Worm (Caenorhabditis elegans) whole organism, L1 larva: ENCODE data around the gene T22B7.4.
A peak's percentile ranks its signal among the peaks of the same experiment; 100 is the strongest.

Experiments used
- aha-1 ChIP-seq: fragments of 150-350 bp; optimal IDR thresholded peaks from 2 replicates; lab custom pipeline; 2014; ENCODE audit warnings: missing biosample characterization, missing genetic modification characterization
- alr-1 ChIP-seq: fragments of 200-800 bp; sonication (Bioruptor generic); optimal IDR thresholded peaks from 2 replicates; lab custom pipeline; 2018; ENCODE audit warnings: borderline replicate concordance, mild to moderate bottlenecking, missing genetic modification characterization, missing compliant biosample characterization
- ama-1 ChIP-seq: fragments of 150-350 bp; optimal IDR thresholded peaks from 2 replicates; lab custom pipeline; 2014
- blmp-1 ChIP-seq: fragments of 150-350 bp; optimal IDR thresholded peaks from 2 replicates; lab custom pipeline; 2014; ENCODE audit warnings: missing biosample characterization, missing genetic modification characterization
- ces-1 ChIP-seq: fragments of 150-350 bp; optimal IDR thresholded peaks from 2 replicates; lab custom pipeline; 2014; ENCODE audit warnings: missing biosample characterization, missing genetic modification reagents, missing genetic modification characterization
- dpl-1 ChIP-seq, 3 experiments: fragments of 150-350 bp in 2 of 3; sonication (generic microtip) in 1 of 3; optimal IDR thresholded peaks; 2 replicates each; lab custom pipeline; 2014 to 2017; ENCODE audit warnings: missing biosample characterization in 3 of 3, missing genetic modification characterization in 3 of 3, missing genetic modification reagents in 3 of 3
- dsc-1 ChIP-seq: sonication (generic microtip); optimal IDR thresholded peaks from 2 replicates; lab custom pipeline; 2016; ENCODE audit warnings: mild to moderate bottlenecking, missing genetic modification characterization, missing compliant biosample characterization
- efl-1 ChIP-seq, 4 experiments: fragments of 150-350 bp; optimal IDR thresholded peaks in 3 of 4; peaks in 1 of 4; 1 replicate in 1 of 4; 2 replicates in 3 of 4; lab custom pipeline; 2014; ENCODE audit warnings: missing biosample characterization in 2 of 4, missing genetic modification characterization in 2 of 4, missing genetic modification reagents in 2 of 4
- egl-13 ChIP-seq: sonication (generic microtip); optimal IDR thresholded peaks from 2 replicates; lab custom pipeline; 2016; ENCODE audit warnings: missing genotype, missing genetic modification reagents, missing genetic modification characterization, missing compliant biosample characterization
- egl-27 ChIP-seq, 2 experiments: fragments of 150-350 bp in 1 of 2; sonication (generic microtip); optimal IDR thresholded peaks; 3 replicates each; lab custom pipeline; 2017 to 2018; ENCODE audit warnings: missing biosample characterization in 2 of 2, missing genetic modification characterization in 2 of 2, missing genetic modification reagents in 2 of 2
- elt-3 ChIP-seq, 6 experiments: fragments of 150-350 bp in 1 of 6; sonication (generic microtip); optimal IDR thresholded peaks; 2 replicates each; lab custom pipeline; 2017 to 2018; ENCODE audit warnings: missing biosample characterization in 6 of 6, missing genetic modification characterization in 6 of 6, inconsistent platforms in 1 of 6
- fkh-8 ChIP-seq: sonication (generic microtip); optimal IDR thresholded peaks from 2 replicates; lab custom pipeline; 2016; ENCODE audit warnings: mild to moderate bottlenecking, missing genetic modification characterization, missing compliant biosample characterization
- grh-1 ChIP-seq: fragments of 200-800 bp; sonication (Bioruptor generic); IDR thresholded peaks from 2 replicates; pipeline ENCODE4 v1.3.6; 2022; ENCODE audit warnings: missing genetic modification reagents, missing genetic modification characterization, missing compliant biosample characterization
- hlh-17 ChIP-seq: fragments of 200-800 bp; sonication (Bioruptor generic); optimal IDR thresholded peaks from 2 replicates; lab custom pipeline; 2018; ENCODE audit warnings: missing genetic modification characterization, mild to moderate bottlenecking, missing compliant biosample characterization, moderate library complexity, borderline replicate concordance
- hpl-2 ChIP-seq: fragments of 150-350 bp; optimal IDR thresholded peaks from 2 replicates; lab custom pipeline; 2014; ENCODE audit warnings: missing biosample characterization, missing genetic modification reagents, missing genetic modification characterization
- lin-14 ChIP-seq: fragments of 200-800 bp; sonication (Bioruptor generic); optimal IDR thresholded peaks from 2 replicates; lab custom pipeline; 2018; ENCODE audit warnings: mild to moderate bottlenecking, missing genetic modification characterization, moderate library complexity, missing compliant biosample characterization
- lin-15B ChIP-seq: fragments of 150-350 bp; sonication (generic microtip); optimal IDR thresholded peaks from 3 replicates; lab custom pipeline; 2014; ENCODE audit warnings: missing biosample characterization, missing genetic modification characterization
- lin-35 ChIP-seq, 2 experiments: fragments of 150-350 bp; optimal IDR thresholded peaks; 2 replicates each; lab custom pipeline; 2014; ENCODE audit warnings: missing biosample characterization in 2 of 2, missing genetic modification characterization in 2 of 2, missing genetic modification reagents in 2 of 2
- lir-3 ChIP-seq: sonication (generic microtip); optimal IDR thresholded peaks from 2 replicates; lab custom pipeline; 2016; ENCODE audit warnings: mild to moderate bottlenecking, missing genetic modification characterization, moderate library complexity, missing compliant biosample characterization; ENCODE audit not compliant: poor library complexity
- lsy-2 ChIP-seq, 2 experiments: fragments of 150-350 bp; optimal IDR thresholded peaks; 2 replicates each; lab custom pipeline; 2014; ENCODE audit warnings: missing biosample characterization in 2 of 2, missing genetic modification characterization in 2 of 2
- mdl-1 ChIP-seq, 2 experiments: fragments of 150-350 bp; optimal IDR thresholded peaks; 2 replicates each; lab custom pipeline; 2014 to 2017; ENCODE audit warnings: missing biosample characterization in 2 of 2, missing genetic modification characterization in 2 of 2, inconsistent platforms in 1 of 2
- mef-2 ChIP-seq: fragments of 150-350 bp; optimal IDR thresholded peaks from 2 replicates; lab custom pipeline; 2014; ENCODE audit warnings: missing biosample characterization, missing genetic modification characterization
- nhr-12 ChIP-seq: sonication (generic microtip); optimal IDR thresholded peaks from 2 replicates; lab custom pipeline; 2017; ENCODE audit warnings: missing biosample characterization, missing genetic modification characterization
- nhr-19 ChIP-seq: fragments of 200-800 bp; sonication (Bioruptor generic); conservative IDR thresholded peaks from 2 replicates; pipeline ENCODE4 v1.3.6; 2022; ENCODE audit warnings: missing genetic modification characterization, missing compliant biosample characterization
- nhr-20 ChIP-seq: sonication (generic microtip); optimal IDR thresholded peaks from 2 replicates; lab custom pipeline; 2016; ENCODE audit warnings: mild to moderate bottlenecking, missing genetic modification characterization, missing compliant biosample characterization
- nhr-71 ChIP-seq: sonication (generic microtip); optimal IDR thresholded peaks from 2 replicates; lab custom pipeline; 2016; ENCODE audit warnings: mild to moderate bottlenecking, missing genetic modification characterization, moderate library complexity, missing compliant biosample characterization
- nhr-85 ChIP-seq: sonication (generic microtip); peaks from one replicate; lab custom pipeline; 2016; ENCODE audit warnings: missing genetic modification characterization, inconsistent platforms, missing compliant biosample characterization
- rnt-1 ChIP-seq: sonication (generic microtip); optimal IDR thresholded peaks from 2 replicates; lab custom pipeline; 2016; ENCODE audit warnings: mild to moderate bottlenecking, missing genetic modification characterization, moderate library complexity, missing compliant biosample characterization
- skn-1 ChIP-seq: fragments of 150-350 bp; optimal IDR thresholded peaks from 2 replicates; lab custom pipeline; 2014; ENCODE audit warnings: missing biosample characterization, missing genetic modification characterization
- snpc-4 ChIP-seq: fragments of 150-350 bp; optimal IDR thresholded peaks from 2 replicates; lab custom pipeline; 2014; ENCODE audit warnings: missing biosample characterization, missing genetic modification characterization
- snu-23 ChIP-seq: sonication (generic microtip); optimal IDR thresholded peaks from 2 replicates; lab custom pipeline; 2016; ENCODE audit warnings: missing genetic modification characterization, missing compliant biosample characterization
- sup-37 ChIP-seq: fragments of 200-800 bp; sonication (Bioruptor generic); optimal IDR thresholded peaks from 2 replicates; lab custom pipeline; 2018; ENCODE audit warnings: mild to moderate bottlenecking, missing genetic modification characterization, missing compliant biosample characterization
- unc-130 ChIP-seq: fragments of 150-350 bp; optimal IDR thresholded peaks from 2 replicates; lab custom pipeline; 2017; ENCODE audit warnings: missing biosample characterization, missing genetic modification characterization, inconsistent platforms
- vab-15 ChIP-seq: sonication (generic microtip); optimal IDR thresholded peaks from 2 replicates; lab custom pipeline; 2017; ENCODE audit warnings: missing genotype, mild to moderate bottlenecking, missing genetic modification characterization, missing compliant biosample characterization
- xbp-1 ChIP-seq: sonication (generic microtip); optimal IDR thresholded peaks from 2 replicates; lab custom pipeline; 2016; ENCODE audit warnings: missing genetic modification characterization, missing compliant biosample characterization
- zip-4 ChIP-seq: fragments of 200-800 bp; sonication (Bioruptor generic); optimal IDR thresholded peaks from 2 replicates; lab custom pipeline; 2018; ENCODE audit warnings: mild to moderate bottlenecking, missing genetic modification characterization, moderate library complexity, missing compliant biosample characterization

T22B7.4 gene

DNA sequence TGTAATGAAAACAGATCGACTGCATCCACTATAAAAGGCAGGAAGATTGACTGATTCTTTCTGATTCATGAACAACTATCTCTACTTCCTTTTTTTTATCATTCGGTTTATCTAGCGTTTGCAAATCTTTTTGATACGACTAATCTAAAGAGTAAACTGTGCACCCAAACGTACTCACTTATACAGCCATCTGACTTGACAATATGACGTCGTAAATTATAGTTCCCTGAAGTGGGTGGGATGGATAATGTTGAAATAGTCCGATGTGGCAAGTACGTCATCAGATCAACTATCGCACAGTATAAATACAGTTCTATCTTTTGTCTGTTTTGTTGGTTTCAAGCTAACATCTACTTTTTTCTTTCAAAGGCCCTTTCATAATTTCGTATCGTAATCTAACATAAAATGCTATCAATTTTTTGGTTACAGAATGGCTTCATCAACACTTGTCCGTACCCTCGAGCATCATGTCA, 5.8 kb upstream of the T22B7.4 start, which contains the start of gene T22B7.3:
T22B7.3 (plus strand) TSS at position 423 of the 473 bp plus-strand sequence.
- TF ChIP-seq nhr-85 (peak; percentile 68), elt-3 (tag; optimal IDR thresholded peaks at IDR 0.05; lab: Kevin White, UChicago) (peak in 1 of 6 experiments; percentile 75), unc-130 (no peak)

DNA sequence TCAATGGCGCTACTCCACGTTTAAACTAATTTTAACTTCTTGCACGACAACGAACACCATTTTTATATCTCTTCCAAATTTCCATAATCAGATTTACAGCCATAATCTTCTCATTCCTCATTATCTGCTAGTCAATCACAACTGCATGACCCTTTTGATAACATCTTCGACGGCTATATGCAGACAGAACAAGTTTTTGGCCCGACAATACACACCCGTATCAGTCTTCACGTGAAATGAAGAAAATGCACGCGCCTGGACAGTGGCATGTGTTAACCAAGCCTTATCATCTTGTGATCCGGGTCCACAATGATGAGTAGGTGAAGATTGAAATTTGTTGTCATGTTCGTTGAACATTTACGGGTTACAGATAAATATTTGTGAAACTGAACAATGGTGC, 4.4 kb upstream of the T22B7.4 start:
- peak; percentile 52 for TF ChIP-seq lin-14 (GFP tag; lab: Kevin White, UChicago)
- TF ChIP-seq snu-23 (GFP tag; lab: Kevin White, UChicago): peak; percentile 44
- TF ChIP-seq lsy-2 (tag; optimal IDR thresholded peaks at IDR 0.05; lab: Kevin White, UChicago): no peak
- no peak for TF ChIP-seq hpl-2 (GFP tag; lab: Kevin White, UChicago)
- peak; percentile 50 for TF ChIP-seq nhr-71 (tag; lab: Kevin White, UChicago)
- peak; percentile 49; the same call in 1 of the 2 replicates for TF ChIP-seq grh-1 (GFP tag; lab: Robert Waterston, UW)
- no peak for TF ChIP-seq snpc-4 (tag; lab: Kevin White, UChicago)
- peak in 1 of 2 experiments; percentile 84 for TF ChIP-seq mdl-1 (tag; optimal IDR thresholded peaks at IDR 0.05; lab: Kevin White, UChicago)
- no peak for TF ChIP-seq egl-27 (tag; optimal IDR thresholded peaks at IDR 0.05; lab: Kevin White, UChicago)
- no peak for TF ChIP-seq dsc-1 (tag; lab: Kevin White, UChicago)
- TF ChIP-seq dpl-1 (GFP tag; optimal IDR thresholded peaks at IDR 0.05; lab: Kevin White, UChicago): no peak
- peak; percentile 57 for TF ChIP-seq blmp-1 (tag; lab: Kevin White, UChicago)
- TF ChIP-seq lir-3 (tag; lab: Kevin White, UChicago): no peak
- peak in 1 of 2 experiments; percentile 50 for TF ChIP-seq lin-35 (GFP tag; optimal IDR thresholded peaks at IDR 0.05; lab: Kevin White, UChicago)
- TF ChIP-seq nhr-85: peak; percentile 79
- no peak; the same call in 1 of the 2 replicates for TF ChIP-seq nhr-19 (GFP tag; lab: Robert Waterston, UW)
- TF ChIP-seq rnt-1 (tag; lab: Kevin White, UChicago): no peak
- peak; percentile 54 for TF ChIP-seq nhr-20 (tag; lab: Kevin White, UChicago)
- TF ChIP-seq elt-3 (tag; optimal IDR thresholded peaks at IDR 0.05; lab: Kevin White, UChicago): peak in 3 of 6 experiments; percentile 5 to 73 (median 35)

- TF ChIP-seq efl-1 (optimal IDR thresholded peaks at IDR 0.05; lab: Kevin White, UChicago): no peak
- TF ChIP-seq efl-1 (GFP tag; optimal IDR thresholded peaks at IDR 0.05 in 1 of 2; lab: Kevin White, UChicago): peak in 1 of 2 experiments; percentile 71
- TF ChIP-seq nhr-71 (tag; lab: Kevin White, UChicago): no peak
Measured at ce11 chrX:5644112-5644511, 2.9 kb upstream of the T22B7.4 start.

DNA sequence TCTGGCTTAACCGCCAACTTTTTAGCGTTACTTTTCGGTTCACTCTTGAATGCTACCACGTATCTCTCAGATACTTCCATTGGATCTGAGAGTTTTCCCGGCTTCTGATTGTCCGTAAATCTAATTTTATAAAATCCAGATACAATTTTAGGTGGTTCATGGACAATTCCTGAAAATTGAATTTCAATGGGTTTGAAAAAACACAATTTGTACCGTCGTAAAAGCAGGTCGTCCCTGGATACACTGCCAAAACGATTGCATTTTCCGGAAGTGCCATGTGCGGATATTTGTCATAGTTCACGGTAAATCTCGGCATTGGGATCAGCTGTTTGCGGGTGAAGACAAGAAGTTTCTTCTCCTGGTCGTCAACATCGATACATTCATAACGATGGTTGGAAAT, 1.7 kb downstream of the T22B7.4 start:
- TF ChIP-seq vab-15 (tag; lab: Kevin White, UChicago) (no peak), sup-37 (no peak), ces-1 (GFP tag; lab: Kevin White, UChicago) (no peak), blmp-1 (tag; lab: Kevin White, UChicago) (no peak), hlh-17 (GFP tag; lab: Kevin White, UChicago) (no peak), skn-1 (no peak), xbp-1 (no peak), ama-1 (lab: Kevin White, UChicago) (no peak), nhr-12 (tag; lab: Kevin White, UChicago) (no peak), egl-13 (tag; lab: Kevin White, UChicago) (no peak), zip-4 (no peak), mef-2 (no peak), aha-1 (no peak), fkh-8 (no peak), lin-15B (tag; lab: Kevin White, UChicago) (no peak), alr-1 (tag; lab: Kevin White, UChicago) (no peak)
